Fruit fly (Drosophila melanogaster) whole organism, embryonic: ENCODE results near the gene ACXA.
A peak's percentile ranks its signal among the peaks of the same experiment; 100 is the strongest.

Experiments used
- CG10274 ChIP-seq: fragments of 200-800 bp; sonication (Bioruptor generic); optimal IDR thresholded peaks from 3 replicates; lab custom pipeline; 2017; ENCODE audit warnings: missing biosample characterization, mild to moderate bottlenecking, missing genetic modification characterization
- CG10462 ChIP-seq: fragments of 200-800 bp; sonication (Bioruptor generic); optimal IDR thresholded peaks from 2 replicates; lab custom pipeline; 2016; ENCODE audit warnings: missing biosample characterization, missing genetic modification characterization
- CG12744 ChIP-seq: fragments of 200-800 bp; sonication (Bioruptor generic); optimal IDR thresholded peaks from 2 replicates; lab custom pipeline; 2016; ENCODE audit warnings: missing biosample characterization, missing genetic modification characterization
- CG13775 ChIP-seq: fragments of 200-800 bp; sonication (Bioruptor generic); optimal IDR thresholded peaks from 3 replicates; lab custom pipeline; 2017; ENCODE audit warnings: missing biosample characterization, mild to moderate bottlenecking, missing genetic modification characterization
- CG16815 ChIP-seq: fragments of 200-800 bp; sonication (Bioruptor generic); optimal IDR thresholded peaks from 3 replicates; lab custom pipeline; 2017; ENCODE audit warnings: missing biosample characterization, mild to moderate bottlenecking, missing genetic modification characterization
- CG17612 ChIP-seq: fragments of 200-800 bp; sonication (Bioruptor generic); IDR thresholded peaks from 2 replicates; pipeline ENCODE4 v1.3.6; 2022; ENCODE audit warnings: missing biosample characterization, missing genetic modification characterization
- CG18599 ChIP-seq: fragments of 200-800 bp; sonication (Bioruptor generic); optimal IDR thresholded peaks from 3 replicates; lab custom pipeline; 2017; ENCODE audit warnings: missing biosample characterization, missing genetic modification characterization, mild to moderate bottlenecking, moderate library complexity, missing genetic modification reagents
- CG2116 ChIP-seq: fragments of 200-800 bp; sonication (Bioruptor generic); optimal IDR thresholded peaks from 3 replicates; lab custom pipeline; 2018; ENCODE audit warnings: missing biosample characterization, mild to moderate bottlenecking, missing genetic modification characterization
- CG2199 ChIP-seq: fragments of 200-800 bp; sonication (Bioruptor generic); IDR thresholded peaks from 3 replicates; pipeline ENCODE4 v1.3.6; 2022; ENCODE audit warnings: missing biosample characterization, missing genetic modification characterization
- CG30020 ChIP-seq: fragments of 200-800 bp; optimal IDR thresholded peaks from 2 replicates; lab custom pipeline; 2019; ENCODE audit warnings: missing biosample characterization, mild to moderate bottlenecking, missing genetic modification characterization, moderate library complexity
- CG31441 ChIP-seq: fragments of 200-800 bp; sonication (Bioruptor generic); IDR thresholded peaks from 2 replicates; pipeline ENCODE4 v1.3.6; 2022; ENCODE audit warnings: missing biosample characterization, missing genetic modification characterization
- CG3407 ChIP-seq: fragments of 200-800 bp; sonication (Bioruptor generic); optimal IDR thresholded peaks from 2 replicates; lab custom pipeline; 2018; ENCODE audit warnings: missing biosample characterization, mild to moderate bottlenecking, missing genetic modification characterization
- CG42726 ChIP-seq: fragments of 200-800 bp; sonication (Bioruptor generic); IDR thresholded peaks from 2 replicates; pipeline ENCODE4 v1.3.6; 2022; ENCODE audit warnings: missing biosample characterization, missing genetic modification characterization; ENCODE audit not compliant: partially characterized antibody
- CG7556 ChIP-seq: fragments of 200-800 bp; sonication (Bioruptor generic); optimal IDR thresholded peaks from 2 replicates; lab custom pipeline; 2017; ENCODE audit warnings: missing biosample characterization, mild to moderate bottlenecking, missing genetic modification characterization
- CG7928 ChIP-seq: fragments of 200-800 bp; sonication (Bioruptor generic); optimal IDR thresholded peaks from 2 replicates; lab custom pipeline; 2017; ENCODE audit warnings: missing biosample characterization, mild to moderate bottlenecking, missing genetic modification characterization
- CG8281 ChIP-seq: fragments of 200-800 bp; sonication (Bioruptor generic); optimal IDR thresholded peaks from 2 replicates; lab custom pipeline; 2018; ENCODE audit warnings: missing biosample characterization, mild to moderate bottlenecking, missing genetic modification characterization, moderate library complexity
- CG8359 ChIP-seq: fragments of 200-800 bp; sonication (Bioruptor generic); optimal IDR thresholded peaks from 2 replicates; lab custom pipeline; 2017; ENCODE audit warnings: missing biosample characterization, mild to moderate bottlenecking, missing genetic modification characterization, borderline replicate concordance
- CG9215 ChIP-seq: fragments of 200-800 bp; sonication (Bioruptor generic); IDR thresholded peaks from 2 replicates; pipeline ENCODE4 v1.3.6; 2022; ENCODE audit warnings: missing biosample characterization, missing genetic modification characterization
- CG9932 ChIP-seq: fragments of 200-800 bp; sonication (Bioruptor generic); IDR thresholded peaks from 2 replicates; pipeline ENCODE4 v1.3.6; 2022; ENCODE audit warnings: missing biosample characterization, missing genetic modification characterization
- Camta ChIP-seq: fragments of 200-800 bp; sonication (Bioruptor generic); optimal IDR thresholded peaks from 2 replicates; lab custom pipeline; 2016; ENCODE audit warnings: missing biosample characterization, missing genetic modification characterization
- CrebB ChIP-seq: fragments of 200-800 bp; sonication (Bioruptor generic); optimal IDR thresholded peaks from 3 replicates; lab custom pipeline; 2018; ENCODE audit warnings: missing biosample characterization, mild to moderate bottlenecking, missing genetic modification characterization
- Drgx ChIP-seq: fragments of 200-800 bp; sonication (Bioruptor generic); IDR thresholded peaks from 2 replicates; pipeline ENCODE4 v1.3.6; 2022; ENCODE audit warnings: missing biosample characterization, missing genetic modification characterization
- E2f2 ChIP-seq: fragments of 200-800 bp; sonication (Bioruptor generic); IDR thresholded peaks from 2 replicates; pipeline ENCODE4 v1.3.6; 2022; ENCODE audit warnings: missing biosample characterization, missing genetic modification characterization
- H15 ChIP-seq: fragments of 200-800 bp; sonication (Bioruptor generic); IDR thresholded peaks from 3 replicates; pipeline ENCODE4 v1.3.6; 2022; ENCODE audit warnings: missing biosample characterization, missing genetic modification characterization
- HLHmδ ChIP-seq: fragments of 200-800 bp; sonication (Bioruptor generic); optimal IDR thresholded peaks from 2 replicates; lab custom pipeline; 2018; ENCODE audit warnings: missing biosample characterization, mild to moderate bottlenecking, missing genetic modification characterization, moderate library complexity
- Hmx ChIP-seq: fragments of 200-800 bp; sonication (Bioruptor generic); optimal IDR thresholded peaks from 2 replicates; lab custom pipeline; 2016; ENCODE audit warnings: missing biosample characterization, missing genetic modification characterization
- Hr78 ChIP-seq, 2 experiments: fragments of 200-800 bp in 1 of 2; fragments of >200 bp in 1 of 2; sonication (Bioruptor generic) in 1 of 2; optimal IDR thresholded peaks; 2 replicates each; lab custom pipeline; 2017 to 2019; ENCODE audit warnings: missing biosample characterization in 2 of 2, missing genetic modification characterization in 2 of 2, mild to moderate bottlenecking in 1 of 2, moderate library complexity in 1 of 2
- Hsf ChIP-seq: fragments of 200-800 bp; sonication (Bioruptor generic); optimal IDR thresholded peaks from 3 replicates; lab custom pipeline; 2016; ENCODE audit warnings: missing biosample characterization, missing genetic modification characterization
- MESR4 ChIP-seq: fragments of 200-800 bp; sonication (Bioruptor generic); optimal IDR thresholded peaks from 2 replicates; lab custom pipeline; 2018; ENCODE audit warnings: missing biosample characterization, mild to moderate bottlenecking, missing genetic modification characterization, moderate library complexity
- Sry-δ ChIP-seq: fragments of 200-800 bp; sonication (Bioruptor generic); optimal IDR thresholded peaks from 2 replicates; lab custom pipeline; 2016; ENCODE audit warnings: missing biosample characterization, missing genetic modification characterization
- Usf ChIP-seq: fragments of 200-800 bp; sonication (Bioruptor generic); optimal IDR thresholded peaks from 2 replicates; lab custom pipeline; 2017; ENCODE audit warnings: missing genotype, missing biosample characterization, missing genetic modification characterization
- bbx ChIP-seq: fragments of 200-800 bp; sonication (Bioruptor generic); IDR thresholded peaks from 2 replicates; pipeline ENCODE4 v1.3.6; 2022; ENCODE audit warnings: missing biosample characterization, missing genetic modification characterization; ENCODE audit not compliant: partially characterized antibody
- disco-r ChIP-seq: fragments of 200-800 bp; sonication (Bioruptor generic); optimal IDR thresholded peaks from 2 replicates; lab custom pipeline; 2016; ENCODE audit warnings: missing biosample characterization, missing genetic modification characterization
- eve ChIP-seq, 2 experiments: fragments of >200 bp; optimal IDR thresholded peaks; 2 replicates each; lab custom pipeline; 2017; ENCODE audit warnings: missing biosample characterization in 2 of 2, missing genetic modification characterization in 2 of 2
- fd96Cb ChIP-seq: fragments of 200-800 bp; sonication (Bioruptor generic); optimal IDR thresholded peaks from 2 replicates; lab custom pipeline; 2018; ENCODE audit warnings: missing biosample characterization, mild to moderate bottlenecking, missing genetic modification characterization, moderate library complexity
- her ChIP-seq: fragments of 200-800 bp; sonication (Bioruptor generic); optimal IDR thresholded peaks from 2 replicates; lab custom pipeline; 2016; ENCODE audit warnings: missing biosample characterization, missing genetic modification characterization
- jumu ChIP-seq: fragments of 200-800 bp; sonication (Bioruptor generic); optimal IDR thresholded peaks from 3 replicates; lab custom pipeline; 2016; ENCODE audit warnings: missing biosample characterization, missing genetic modification characterization
- p53 ChIP-seq: fragments of 200-800 bp; sonication (Bioruptor generic); optimal IDR thresholded peaks from 2 replicates; lab custom pipeline; 2016; ENCODE audit warnings: missing biosample characterization, missing genetic modification characterization
- prd ChIP-seq, 3 experiments: fragments of >200 bp in 2 of 3; fragments of 200-800 bp in 1 of 3; sonication (Bioruptor generic) in 1 of 3; optimal IDR thresholded peaks in 2 of 3; IDR thresholded peaks in 1 of 3; 2 replicates in 2 of 3; 3 replicates in 1 of 3; pipeline versions ENCODE4 v1.3.6 to Lab custom; 2017 to 2022; ENCODE audit warnings: missing biosample characterization in 1 of 3, missing genetic modification characterization in 1 of 3
- psq ChIP-seq: fragments of 200-800 bp; sonication (Bioruptor generic); optimal IDR thresholded peaks from 2 replicates; lab custom pipeline; 2017; ENCODE audit warnings: missing biosample characterization, missing genetic modification characterization
- repo ChIP-seq: fragments of 200-800 bp; sonication (Bioruptor generic); optimal IDR thresholded peaks from 2 replicates; lab custom pipeline; 2016; ENCODE audit warnings: missing biosample characterization, missing genetic modification characterization
- sr ChIP-seq: fragments of 200-800 bp; sonication (Bioruptor generic); IDR thresholded peaks from 3 replicates; pipeline ENCODE4 v1.3.6; 2022; ENCODE audit warnings: missing biosample characterization, missing genetic modification characterization
- tgo ChIP-seq: fragments of 200-800 bp; sonication (Bioruptor generic); IDR thresholded peaks from 3 replicates; pipeline ENCODE4 v1.3.6; 2022; ENCODE audit warnings: missing biosample characterization, missing genetic modification characterization
- tio ChIP-seq: fragments of 200-800 bp; sonication (Bioruptor generic); optimal IDR thresholded peaks from 2 replicates; lab custom pipeline; 2017; ENCODE audit warnings: missing biosample characterization, missing genetic modification characterization, inconsistent platforms
- trem ChIP-seq: fragments of 200-800 bp; optimal IDR thresholded peaks from 3 replicates; lab custom pipeline; 2019; ENCODE audit warnings: missing biosample characterization, mild to moderate bottlenecking, missing genetic modification characterization, moderate library complexity
- tup ChIP-seq: fragments of 200-800 bp; sonication (Bioruptor generic); optimal IDR thresholded peaks from 2 replicates; lab custom pipeline; 2016; ENCODE audit warnings: missing biosample characterization, mild to moderate bottlenecking, missing genetic modification characterization, moderate library complexity
- tx ChIP-seq: fragments of 200-800 bp; sonication (Bioruptor generic); optimal IDR thresholded peaks from 2 replicates; lab custom pipeline; 2016; ENCODE audit warnings: missing biosample characterization, missing genetic modification characterization
- unpg ChIP-seq: fragments of 200-800 bp; sonication (Bioruptor generic); optimal IDR thresholded peaks from 3 replicates; lab custom pipeline; 2018; ENCODE audit warnings: missing biosample characterization, mild to moderate bottlenecking, missing genetic modification characterization, moderate library complexity

Gene ACXA

dm6 chr2L:12950682-12951081, 29.8 kb downstream of the ACXA start (continued):
- TF ChIP-seq CG30020 (tag; lab: Kevin White, UChicago) (no peak), CG8359 (no peak), her (GFP tag; lab: Kevin White, UChicago) (no peak), bbx (GFP tag; lab: Robert Waterston, UW) (no peak), Hsf (GFP tag; lab: Kevin White, UChicago) (no peak), Sry-δ (GFP tag; lab: Kevin White, UChicago) (no peak), CG42726 (GFP tag; lab: Robert Waterston, UW) (no peak), CG9215 (GFP tag; lab: Robert Waterston, UW) (no peak), tio (GFP tag; lab: Kevin White, UChicago) (no peak), CG13775 (no peak), CG7928 (no peak), unpg (GFP tag; lab: Kevin White, UChicago) (no peak), prd (optimal IDR thresholded peaks at IDR 0.05; lab: Kevin White, UChicago) (no peak), prd (GFP tag; IDR thresholded peaks at IDR 0.05; lab: Robert Waterston, UW) (peak; percentile 22; the same call in 1 of the 3 replicates), CrebB (tag; lab: Kevin White, UChicago) (no peak), CG3407 (GFP tag; lab: Kevin White, UChicago) (no peak), CG12744 (GFP tag; lab: Kevin White, UChicago) (no peak), MESR4 (no peak), CG2199 (GFP tag; lab: Robert Waterston, UW) (no peak), CG9932 (GFP tag; lab: Robert Waterston, UW) (no peak), p53 (GFP tag; lab: Kevin White, UChicago) (no peak), CG8281 (tag; lab: Kevin White, UChicago) (no peak), CG2116 (GFP tag; lab: Kevin White, UChicago) (no peak), CG10462 (GFP tag; lab: Kevin White, UChicago) (no peak), trem (tag; lab: Kevin White, UChicago) (no peak), tup (GFP tag; lab: Kevin White, UChicago) (no peak), H15 (GFP tag; lab: Robert Waterston, UW) (no peak), Camta (no peak), CG18599 (GFP tag; lab: Kevin White, UChicago) (peak; percentile 52), tgo (GFP tag; lab: Robert Waterston, UW) (no peak; the same call in 2 of the 3 replicates), fd96Cb (tag; lab: Kevin White, UChicago) (peak; percentile 8), Hmx (GFP tag; lab: Kevin White, UChicago) (no peak), Usf (no peak), repo (no peak), tx (no peak), CG10274 (GFP tag; lab: Kevin White, UChicago) (no peak), HLHmδ (GFP tag; lab: Kevin White, UChicago) (no peak), CG31441 (GFP tag; lab: Robert Waterston, UW) (peak; percentile 39), Hr78 (GFP tag; optimal IDR thresholded peaks at IDR 0.05; lab: Kevin White, UChicago) (no peak), eve (GFP tag; optimal IDR thresholded peaks at IDR 0.05; lab: Kevin White, UChicago) (no peak), jumu (GFP tag; lab: Kevin White, UChicago) (no peak), psq (GFP tag; lab: Kevin White, UChicago) (no peak), CG7556 (GFP tag; lab: Kevin White, UChicago) (peak; percentile 28), CG17612 (GFP tag; lab: Robert Waterston, UW) (no peak), Drgx (GFP tag; lab: Robert Waterston, UW) (no peak), CG16815 (GFP tag; lab: Kevin White, UChicago) (no peak), sr (GFP tag; lab: Robert Waterston, UW) (no peak), E2f2 (no peak), disco-r (no peak)
